Worm (Caenorhabditis elegans): Measurements from ENCODE around the gene drd-5.

DNA sequence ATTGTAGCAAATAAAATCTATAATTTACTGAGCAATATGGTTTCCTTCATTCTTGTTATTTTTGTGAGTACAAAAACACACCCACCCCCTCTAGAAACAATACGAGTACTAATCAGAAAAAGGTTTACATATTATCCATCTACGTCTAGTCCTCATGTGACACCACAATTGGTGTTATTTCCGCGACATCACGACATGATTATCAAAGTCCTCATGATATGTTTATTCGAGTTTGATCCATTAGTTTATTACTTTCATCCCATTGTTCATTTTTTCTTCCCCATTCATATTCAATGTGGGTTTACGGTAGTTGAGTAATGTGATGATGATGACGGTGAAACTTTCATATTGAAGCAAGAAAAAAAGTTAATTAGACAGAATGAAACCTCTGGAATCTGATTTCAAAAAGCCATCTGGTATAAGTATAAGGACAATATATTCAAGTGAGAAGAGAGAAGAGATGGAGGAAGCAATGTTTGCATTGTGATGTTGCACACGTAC is 8.2 kb upstream of the drd-5 start:
- TF ChIP-seq klf-2 (GFP tag; conservative IDR thresholded peaks at IDR 0.05) (no peak), ref-1 (GFP tag; conservative IDR thresholded peaks at IDR 0.05) (no peak), flt-1 (GFP tag; IDR thresholded peaks at IDR 0.05) (no peak), T22C8.4 (GFP tag; IDR thresholded peaks at IDR 0.05) (no peak), ztf-23 (GFP tag; IDR thresholded peaks at IDR 0.05) (no peak), cog-1 (tag; optimal IDR thresholded peaks at IDR 0.05) (no peak), ztf-29 (GFP tag; IDR thresholded peaks at IDR 0.05) (no peak), tab-1 (GFP tag; IDR thresholded peaks at IDR 0.05) (no peak)
